Fruit fly (Drosophila melanogaster): ENCODE measurements around the gene CG1951.

dm6 chr3R:29064682-29065100 is 37.7 kb downstream of the CG1951 start:
- TF ChIP-seq Pif1B (GFP tag; optimal IDR thresholded peaks at IDR 0.05) (peak; percentile 29), CG13204 (GFP tag; optimal IDR thresholded peaks at IDR 0.05) (peak; percentile 5), CG4496 (GFP tag; IDR thresholded peaks at IDR 0.05) (no peak), D1 (tag; optimal IDR thresholded peaks at IDR 0.05) (no peak), CG12605 (GFP tag; IDR thresholded peaks at IDR 0.05) (no peak), CG9948 (tag; optimal IDR thresholded peaks at IDR 0.05) (peak; percentile 18), fd96Ca (GFP tag; IDR thresholded peaks at IDR 0.05) (no peak), Pif1A (GFP tag; optimal IDR thresholded peaks at IDR 0.05) (peak; percentile 52), CG8159 (tag; optimal IDR thresholded peaks at IDR 0.05) (peak; percentile 30), CG14655 (GFP tag; optimal IDR thresholded peaks at IDR 0.05) (peak; percentile 61), CG8301 (tag; optimal IDR thresholded peaks at IDR 0.05) (peak; percentile 37)

Measured in whole organism, pupa.